Fruit fly (Drosophila melanogaster): ENCODE measurements around the gene Non2.

Gene Non2

DNA sequence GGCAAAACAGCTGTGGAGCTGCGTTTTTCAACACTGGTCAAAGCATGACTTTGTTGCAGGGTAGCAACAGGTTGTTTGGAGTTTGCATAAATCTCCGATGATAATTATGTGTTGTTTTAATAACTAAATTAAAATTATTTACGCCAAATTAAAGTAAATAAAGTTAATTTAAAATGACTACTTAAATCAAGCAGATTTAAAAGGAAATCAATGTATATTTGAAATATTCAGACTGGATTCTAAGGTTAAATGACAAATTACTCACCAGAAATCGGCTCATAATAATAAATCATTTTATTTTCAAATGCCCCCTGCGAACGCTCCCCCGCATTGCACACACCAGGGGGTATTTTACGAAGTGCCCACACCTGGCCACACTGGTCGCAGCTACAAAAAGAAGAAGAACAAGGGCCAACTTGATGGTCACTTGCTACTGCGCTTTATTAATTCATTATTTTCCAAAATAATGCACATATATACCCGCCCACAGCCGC lies 7.2 kb downstream of the Non2 start, which contains the start of the genes CG12093 and Atg2 (continued):
- TF ChIP-seq CG33213 (GFP tag; optimal IDR thresholded peaks at IDR 0.05) (peak; percentile 69), dysf (GFP tag; IDR thresholded peaks at IDR 0.05) (peak; percentile 95), CG3281 (GFP tag; optimal IDR thresholded peaks at IDR 0.05) (peak; percentile 90), en (GFP tag; optimal IDR thresholded peaks at IDR 0.05) (peak; percentile 29), br (optimal IDR thresholded peaks at IDR 0.05) (no peak), ap (GFP tag; IDR thresholded peaks at IDR 0.05) (peak; percentile 92), bbx (GFP tag; IDR thresholded peaks at IDR 0.05; ENCODE audit: partially characterized antibody) (no peak), CG10267 (tag; optimal IDR thresholded peaks at IDR 0.05) (peak; percentile 96), emc (GFP tag; optimal IDR thresholded peaks at IDR 0.05) (peak; percentile 52), Doc3 (GFP tag; IDR thresholded peaks at IDR 0.05; ENCODE audit: partially characterized antibody) (no peak), CG6791 (GFP tag; IDR thresholded peaks at IDR 0.05; ENCODE audit: partially characterized antibody) (0 out of 3 replicates have a peak, but pooled peaks have one; percentile 21), gce (GFP tag; IDR thresholded peaks at IDR 0.05) (peak; percentile 87), CG2202 (tag; optimal IDR thresholded peaks at IDR 0.05) (peak; percentile 73), Sox102F (GFP tag; optimal IDR thresholded peaks at IDR 0.05) (peak; percentile 95), CG4282 (GFP tag; optimal IDR thresholded peaks at IDR 0.05) (peak; percentile 25), CG17361 (GFP tag; IDR thresholded peaks at IDR 0.05) (peak; percentile 98), trem (tag; optimal IDR thresholded peaks at IDR 0.05) (peak; percentile 80), dmrt99B (tag; optimal IDR thresholded peaks at IDR 0.05) (peak; percentile 91), Rx (GFP tag; IDR thresholded peaks at IDR 0.05) (peak; percentile 85), Ets65A (GFP tag) (peak; percentile 98), p53 (GFP tag; optimal IDR thresholded peaks at IDR 0.05) (peak; percentile 23), CG13123 (GFP tag; optimal IDR thresholded peaks at IDR 0.05) (peak; percentile 89), HLH4C (GFP tag; IDR thresholded peaks at IDR 0.05; ENCODE audit: partially characterized antibody) (no peak), CTCF (GFP tag; optimal IDR thresholded peaks at IDR 0.05) (peak; percentile 40), CG13775 (GFP tag; optimal IDR thresholded peaks at IDR 0.05) (peak; percentile 94), Meics (GFP tag; optimal IDR thresholded peaks at IDR 0.05) (peak; percentile 90), CG15601 (tag; optimal IDR thresholded peaks at IDR 0.05) (peak; percentile 88), Abd-B (GFP tag; optimal IDR thresholded peaks at IDR 0.05) (peak; percentile 96), sob (GFP tag; IDR thresholded peaks at IDR 0.05) (peak; percentile 95), dpn (GFP tag; optimal IDR thresholded peaks at IDR 0.05) (peak; percentile 85 to 94), Myb (GFP tag; optimal IDR thresholded peaks at IDR 0.05) (peak; percentile 58), dimm (GFP tag; IDR thresholded peaks at IDR 0.05) (peak; percentile 88), zfh1 (GFP tag; IDR thresholded peaks at IDR 0.05) (peak; percentile 92), tio (GFP tag; optimal IDR thresholded peaks at IDR 0.05) (no peak), mam (GFP tag; optimal IDR thresholded peaks at IDR 0.05) (peak; percentile 94), CG7786 (GFP tag; optimal IDR thresholded peaks at IDR 0.05) (peak; percentile 63), CG4404 (GFP tag; IDR thresholded peaks at IDR 0.05) (peak; percentile 93), H15 (GFP tag; IDR thresholded peaks at IDR 0.05) (peak; percentile 88), gfzf (GFP tag; optimal IDR thresholded peaks at IDR 0.05) (peak; percentile 81), sisA (GFP tag; IDR thresholded peaks at IDR 0.05) (peak; percentile 93), CG1603 (tag; optimal IDR thresholded peaks at IDR 0.05) (peak; percentile 64), Xrp1 (GFP tag; IDR thresholded peaks at IDR 0.05) (peak; percentile 92), CG8478 (optimal IDR thresholded peaks at IDR 0.05) (no peak), NfI (GFP tag; optimal IDR thresholded peaks at IDR 0.05) (peak; percentile 94), cato (GFP tag; optimal IDR thresholded peaks at IDR 0.05; ENCODE audit: borderline replicate concordance) (peak; percentile 89), Trl (optimal IDR thresholded peaks at IDR 0.05) (no peak), Trl (GFP tag; optimal IDR thresholded peaks at IDR 0.05) (peak; percentile 64), kay (GFP tag; optimal IDR thresholded peaks at IDR 0.05) (peak; percentile 85), Bteb2 (GFP tag; optimal IDR thresholded peaks at IDR 0.05) (peak; percentile 88), Poxn (GFP tag; IDR thresholded peaks at IDR 0.05) (peak; percentile 89), ATbp (GFP tag; optimal IDR thresholded peaks at IDR 0.05) (peak; percentile 84), Doc2 (GFP tag; IDR thresholded peaks at IDR 0.05) (peak; percentile 78), ems (GFP tag; optimal IDR thresholded peaks at IDR 0.05) (peak; percentile 83)

Measured in whole organism, embryonic.